Fruit fly (Drosophila melanogaster) whole organism, embryonic: ENCODE results near the gene Glys.

ENCODE experiments used
- CG10147 ChIP-seq: fragments of 200-800 bp; sonication (Bioruptor generic); optimal IDR thresholded peaks from 2 replicates; lab custom pipeline; 2019; ENCODE audit warnings: missing biosample characterization, mild to moderate bottlenecking, missing genetic modification characterization, moderate library complexity
- CG10565 ChIP-seq: fragments of 200-800 bp; sonication (Bioruptor generic); optimal IDR thresholded peaks from 3 replicates; lab custom pipeline; 2016; ENCODE audit warnings: missing biosample characterization, mild to moderate bottlenecking, missing genetic modification characterization
- CG12219 ChIP-seq: fragments of 200-800 bp; sonication (Bioruptor generic); optimal IDR thresholded peaks from 3 replicates; lab custom pipeline; 2018; ENCODE audit warnings: missing biosample characterization, mild to moderate bottlenecking, missing genetic modification characterization
- CG12236 ChIP-seq: fragments of 200-800 bp; sonication (Bioruptor generic); optimal IDR thresholded peaks from 2 replicates; lab custom pipeline; 2016; ENCODE audit warnings: missing biosample characterization, missing genetic modification characterization
- CG12942 ChIP-seq: fragments of 200-800 bp; sonication (Bioruptor generic); optimal IDR thresholded peaks from 3 replicates; lab custom pipeline; 2016; ENCODE audit warnings: missing biosample characterization, missing genetic modification characterization
- CG15073 ChIP-seq: fragments of 200-800 bp; sonication (Bioruptor generic); optimal IDR thresholded peaks from 2 replicates; lab custom pipeline; 2016; ENCODE audit warnings: missing biosample characterization, missing genetic modification characterization
- CG15601 ChIP-seq: fragments of 200-800 bp; sonication (Bioruptor generic); optimal IDR thresholded peaks from 3 replicates; lab custom pipeline; 2019; ENCODE audit warnings: missing biosample characterization, mild to moderate bottlenecking, missing genetic modification characterization, moderate library complexity
- CG17912 ChIP-seq: fragments of 200-800 bp; sonication (Bioruptor generic); optimal IDR thresholded peaks from 2 replicates; lab custom pipeline; 2018; ENCODE audit warnings: missing biosample characterization, mild to moderate bottlenecking, missing genetic modification characterization
- CG2889 ChIP-seq: fragments of 200-800 bp; sonication (Bioruptor generic); IDR thresholded peaks from 3 replicates; pipeline ENCODE4 v1.3.6; 2022; ENCODE audit warnings: missing biosample characterization, missing genetic modification characterization
- CG30403 ChIP-seq: fragments of 200-800 bp; sonication (Bioruptor generic); optimal IDR thresholded peaks from 3 replicates; lab custom pipeline; 2016; ENCODE audit warnings: missing biosample characterization, missing genetic modification characterization
- CG31441 ChIP-seq: fragments of 200-800 bp; sonication (Bioruptor generic); IDR thresholded peaks from 2 replicates; pipeline ENCODE4 v1.3.6; 2022; ENCODE audit warnings: missing biosample characterization, missing genetic modification characterization
- CG5180 ChIP-seq: fragments of 200-800 bp; sonication (Bioruptor generic); optimal IDR thresholded peaks from 3 replicates; lab custom pipeline; 2017; ENCODE audit warnings: missing biosample characterization, missing genetic modification characterization, mild to moderate bottlenecking, moderate library complexity, missing genetic modification reagents
- CG5245 ChIP-seq: fragments of 200-800 bp; sonication (Bioruptor generic); optimal IDR thresholded peaks from 3 replicates; lab custom pipeline; 2016; ENCODE audit warnings: missing biosample characterization, missing genetic modification characterization
- CG6813 ChIP-seq: fragments of 200-800 bp; sonication (Bioruptor generic); optimal IDR thresholded peaks from 2 replicates; lab custom pipeline; 2017; ENCODE audit warnings: missing biosample characterization, missing genetic modification characterization, mild to moderate bottlenecking, moderate library complexity, missing genetic modification reagents
- CG6854 ChIP-seq: fragments of 200-800 bp; sonication (Bioruptor generic); optimal IDR thresholded peaks from 3 replicates; lab custom pipeline; 2017; ENCODE audit warnings: missing biosample characterization, mild to moderate bottlenecking, missing genetic modification characterization
- CG7786 ChIP-seq: fragments of 200-800 bp; sonication (Bioruptor generic); optimal IDR thresholded peaks from 2 replicates; lab custom pipeline; 2016; ENCODE audit warnings: missing biosample characterization, missing genetic modification characterization
- D19B ChIP-seq: fragments of 200-800 bp; sonication (Bioruptor generic); optimal IDR thresholded peaks from 2 replicates; lab custom pipeline; 2017; ENCODE audit warnings: missing biosample characterization, mild to moderate bottlenecking, missing genetic modification characterization
- E2f2 ChIP-seq: fragments of 200-800 bp; sonication (Bioruptor generic); IDR thresholded peaks from 2 replicates; pipeline ENCODE4 v1.3.6; 2022; ENCODE audit warnings: missing biosample characterization, missing genetic modification characterization
- HLHmδ ChIP-seq: fragments of 200-800 bp; sonication (Bioruptor generic); optimal IDR thresholded peaks from 2 replicates; lab custom pipeline; 2018; ENCODE audit warnings: missing biosample characterization, mild to moderate bottlenecking, missing genetic modification characterization, moderate library complexity
- Hmx ChIP-seq: fragments of 200-800 bp; sonication (Bioruptor generic); optimal IDR thresholded peaks from 2 replicates; lab custom pipeline; 2016; ENCODE audit warnings: missing biosample characterization, missing genetic modification characterization
- Hr51 ChIP-seq, 2 experiments: fragments of 200-800 bp; sonication (Bioruptor generic); optimal IDR thresholded peaks; 2 replicates in 1 of 2; 3 replicates in 1 of 2; lab custom pipeline; 2016 to 2018; ENCODE audit warnings: missing biosample characterization in 2 of 2, missing genetic modification characterization in 2 of 2, mild to moderate bottlenecking in 1 of 2, moderate library complexity in 1 of 2
- Mes4 ChIP-seq: fragments of 200-800 bp; sonication (Bioruptor generic); optimal IDR thresholded peaks from 2 replicates; lab custom pipeline; 2016; ENCODE audit warnings: missing biosample characterization, missing genetic modification characterization
- Neu2 ChIP-seq: fragments of 200-800 bp; sonication (Bioruptor generic); optimal IDR thresholded peaks from 3 replicates; lab custom pipeline; 2016; ENCODE audit warnings: missing biosample characterization, missing genetic modification characterization, borderline replicate concordance
- Oli ChIP-seq: fragments of 200-800 bp; sonication (Bioruptor generic); optimal IDR thresholded peaks from 2 replicates; lab custom pipeline; 2018; ENCODE audit warnings: missing biosample characterization, mild to moderate bottlenecking, missing genetic modification characterization, moderate library complexity
- Scr ChIP-seq: fragments of 200-800 bp; sonication (Bioruptor generic); IDR thresholded peaks from 2 replicates; pipeline ENCODE4 v1.3.6; 2022; ENCODE audit warnings: missing biosample characterization, missing genetic modification characterization; ENCODE audit not compliant: partially characterized antibody
- Six4 ChIP-seq: fragments of 200-800 bp; sonication (Bioruptor generic); optimal IDR thresholded peaks from 2 replicates; lab custom pipeline; 2016; ENCODE audit warnings: missing biosample characterization, missing genetic modification characterization
- Tbp ChIP-seq: fragments of >200 bp; optimal IDR thresholded peaks from 2 replicates; lab custom pipeline; 2018; ENCODE audit warnings: missing biosample characterization, missing genetic modification characterization
- aop ChIP-seq: fragments of 200-800 bp; sonication (Bioruptor generic); IDR thresholded peaks from 2 replicates; pipeline ENCODE4 v1.3.6; 2022; ENCODE audit warnings: missing biosample characterization, missing genetic modification characterization
- az2 ChIP-seq: fragments of 200-800 bp; sonication (Bioruptor generic); optimal IDR thresholded peaks from 3 replicates; lab custom pipeline; 2016; ENCODE audit warnings: missing biosample characterization, missing genetic modification characterization
- bbx ChIP-seq: fragments of 200-800 bp; sonication (Bioruptor generic); IDR thresholded peaks from 2 replicates; pipeline ENCODE4 v1.3.6; 2022; ENCODE audit warnings: missing biosample characterization, missing genetic modification characterization; ENCODE audit not compliant: partially characterized antibody
- dan ChIP-seq: fragments of 200-800 bp; sonication (Bioruptor generic); IDR thresholded peaks from 2 replicates; pipeline ENCODE4 v1.3.6; 2022; ENCODE audit warnings: missing biosample characterization, missing genetic modification characterization
- disco-r ChIP-seq: fragments of 200-800 bp; sonication (Bioruptor generic); optimal IDR thresholded peaks from 2 replicates; lab custom pipeline; 2016; ENCODE audit warnings: missing biosample characterization, missing genetic modification characterization
- dmrt11E ChIP-seq: fragments of 200-800 bp; sonication (Bioruptor generic); optimal IDR thresholded peaks from 3 replicates; lab custom pipeline; 2018; ENCODE audit warnings: missing biosample characterization, mild to moderate bottlenecking, missing genetic modification characterization, moderate library complexity
- fu2 ChIP-seq: fragments of 200-800 bp; sonication (Bioruptor generic); optimal IDR thresholded peaks from 2 replicates; lab custom pipeline; 2016; ENCODE audit warnings: missing biosample characterization, missing genetic modification characterization
- jing ChIP-seq: fragments of 200-800 bp; sonication (Bioruptor generic); optimal IDR thresholded peaks from 2 replicates; lab custom pipeline; 2018; ENCODE audit warnings: missing biosample characterization, mild to moderate bottlenecking, missing genetic modification characterization
- jumu ChIP-seq: fragments of 200-800 bp; sonication (Bioruptor generic); optimal IDR thresholded peaks from 3 replicates; lab custom pipeline; 2016; ENCODE audit warnings: missing biosample characterization, missing genetic modification characterization
- kay ChIP-seq: fragments of 200-800 bp; sonication (Bioruptor generic); optimal IDR thresholded peaks from 2 replicates; lab custom pipeline; 2016; ENCODE audit warnings: missing biosample characterization, missing genetic modification characterization
- kni ChIP-seq: fragments of 200-800 bp; sonication (Bioruptor generic); optimal IDR thresholded peaks from 3 replicates; lab custom pipeline; 2017; ENCODE audit warnings: mild to moderate bottlenecking, missing biosample characterization, missing genetic modification reagents, missing genetic modification characterization
- lov ChIP-seq, 2 experiments: fragments of 200-800 bp in 1 of 2; fragments of >200 bp in 1 of 2; sonication (Bioruptor generic) in 1 of 2; IDR thresholded peaks in 1 of 2; optimal IDR thresholded peaks in 1 of 2; 2 replicates in 1 of 2; 3 replicates in 1 of 2; pipeline versions ENCODE4 v1.3.6 to Lab custom; 2017 to 2022; ENCODE audit warnings: missing biosample characterization in 1 of 2, missing genetic modification characterization in 1 of 2
- p53 ChIP-seq: fragments of 200-800 bp; sonication (Bioruptor generic); optimal IDR thresholded peaks from 2 replicates; lab custom pipeline; 2016; ENCODE audit warnings: missing biosample characterization, missing genetic modification characterization
- pzg ChIP-seq: fragments of 200-800 bp; sonication (Bioruptor generic); optimal IDR thresholded peaks from 3 replicates; lab custom pipeline; 2018; ENCODE audit warnings: missing biosample characterization, mild to moderate bottlenecking, missing genetic modification characterization, moderate library complexity
- shn ChIP-seq: fragments of 200-800 bp; sonication (Bioruptor generic); optimal IDR thresholded peaks from 3 replicates; lab custom pipeline; 2016; ENCODE audit warnings: missing biosample characterization, missing genetic modification characterization
- sim ChIP-seq: fragments of 200-800 bp; sonication (Bioruptor generic); IDR thresholded peaks from 2 replicates; pipeline ENCODE4 v1.3.6; 2022; ENCODE audit warnings: missing biosample characterization, missing genetic modification characterization
- slou ChIP-seq: fragments of 200-800 bp; sonication (Bioruptor generic); optimal IDR thresholded peaks from 3 replicates; lab custom pipeline; 2016; ENCODE audit warnings: missing biosample characterization, missing genetic modification characterization
- tgo ChIP-seq: fragments of 200-800 bp; sonication (Bioruptor generic); IDR thresholded peaks from 3 replicates; pipeline ENCODE4 v1.3.6; 2022; ENCODE audit warnings: missing biosample characterization, missing genetic modification characterization
- vvl ChIP-seq: fragments of 200-800 bp; sonication (Bioruptor generic); IDR thresholded peaks from 2 replicates; pipeline ENCODE4 v1.3.6; 2022; ENCODE audit warnings: missing biosample characterization, missing genetic modification characterization
- z ChIP-seq: fragments of 200-800 bp; sonication (Bioruptor generic); IDR thresholded peaks from 3 replicates; pipeline ENCODE4 v1.3.6; 2022; ENCODE audit warnings: missing biosample characterization, missing genetic modification characterization
- zf30C ChIP-seq: fragments of 200-800 bp; sonication (Bioruptor generic); optimal IDR thresholded peaks from 3 replicates; lab custom pipeline; 2018; ENCODE audit warnings: missing biosample characterization, mild to moderate bottlenecking, missing genetic modification characterization

Gene Glys

DNA sequence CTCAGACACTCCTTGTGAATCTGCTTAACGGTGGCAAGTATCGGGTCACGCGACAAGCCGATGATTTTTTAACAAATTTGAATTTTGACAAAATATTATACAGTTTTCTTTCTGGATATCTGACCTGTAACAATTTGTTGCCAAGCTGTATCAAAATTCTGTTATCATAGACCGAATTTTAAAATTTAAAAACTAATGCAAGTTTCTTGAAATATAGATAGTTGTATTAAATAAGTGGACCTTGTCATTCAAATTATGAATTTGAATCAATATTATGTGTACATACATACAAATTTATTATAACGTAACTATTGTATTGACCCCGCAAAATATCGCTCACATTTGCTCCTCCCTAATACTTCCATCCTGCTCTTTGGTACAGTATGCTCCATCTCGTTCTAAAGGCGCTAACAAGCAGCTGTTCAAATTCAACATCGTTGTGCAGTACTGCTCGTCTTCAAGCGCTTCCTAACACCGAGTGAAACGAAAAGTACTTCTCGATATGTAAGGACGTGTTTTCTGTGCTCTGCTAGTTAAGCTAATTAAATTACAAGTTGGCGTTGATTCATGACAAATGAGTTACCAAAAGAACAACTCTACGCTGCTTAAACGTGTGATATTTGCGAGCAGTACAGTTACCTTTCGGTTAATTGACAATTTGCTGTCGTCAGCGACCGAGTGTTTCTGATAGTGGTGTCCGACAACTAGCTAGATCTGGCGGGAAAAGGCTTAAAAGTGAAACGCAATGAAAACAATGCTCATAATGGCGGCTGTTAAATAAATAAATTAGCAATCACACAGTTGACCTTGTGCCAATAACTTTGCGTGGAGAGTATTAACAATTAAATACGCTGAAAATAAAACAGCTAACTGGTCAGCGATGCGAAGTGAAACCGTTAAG is 49.1 kb upstream of the Glys start, which contains the start of the genes Kpc1 and CG42542 (continued):
- peak; percentile 89 for TF ChIP-seq E2f2 (GFP tag; lab: Robert Waterston, UW)
- no peak for TF ChIP-seq CG10147 (GFP tag; lab: Kevin White, UChicago)
- peak; percentile 37 for TF ChIP-seq CG15601 (tag; lab: Kevin White, UChicago)
- TF ChIP-seq CG30403 (GFP tag; lab: Kevin White, UChicago) = peak; percentile 89
- no peak for TF ChIP-seq z (GFP tag; lab: Robert Waterston, UW)
- peak; percentile 69 for TF ChIP-seq CG12942
- peak; percentile 33 for TF ChIP-seq CG12236 (GFP tag; lab: Kevin White, UChicago)
- peak; percentile 77 for TF ChIP-seq az2 (GFP tag; lab: Kevin White, UChicago)
- TF ChIP-seq fu2 = peak; percentile 50
- peak; percentile 95 for TF ChIP-seq Scr (GFP tag; lab: Robert Waterston, UW)
- peak; percentile 77 for TF ChIP-seq jumu (GFP tag; lab: Kevin White, UChicago)
- TF ChIP-seq CG31441 (GFP tag; lab: Robert Waterston, UW) = peak; percentile 78
- peak; percentile 7 for TF ChIP-seq jing (GFP tag; lab: Kevin White, UChicago)
- TF ChIP-seq zf30C (GFP tag; lab: Kevin White, UChicago) = no peak
- TF ChIP-seq aop (GFP tag; lab: Robert Waterston, UW) = no peak
- no peak for TF ChIP-seq dan
- TF ChIP-seq lov (optimal IDR thresholded peaks at IDR 0.05; lab: Kevin White, UChicago) = no peak
- no peak for TF ChIP-seq lov (GFP tag; IDR thresholded peaks at IDR 0.05; lab: Robert Waterston, UW)
- TF ChIP-seq CG12219 (GFP tag; lab: Kevin White, UChicago) = no peak
- peak; percentile 49 for TF ChIP-seq Six4
- no peak for TF ChIP-seq CG15073 (GFP tag; lab: Kevin White, UChicago)
- peak; percentile 81 for TF ChIP-seq CG7786 (GFP tag; lab: Kevin White, UChicago)
- peak; percentile 19 for TF ChIP-seq CG6813 (GFP tag; lab: Kevin White, UChicago)
- TF ChIP-seq vvl (GFP tag; lab: Robert Waterston, UW) = peak; percentile 71
- no peak for TF ChIP-seq p53
- peak; percentile 70 for TF ChIP-seq bbx (GFP tag; lab: Robert Waterston, UW)
- TF ChIP-seq tgo (GFP tag; lab: Robert Waterston, UW) = peak; percentile 55; the same call in 2 of the 3 replicates
- TF ChIP-seq Oli = peak; percentile 67
- peak; percentile 10 for TF ChIP-seq Mes4 (GFP tag; lab: Kevin White, UChicago)
- TF ChIP-seq kay (GFP tag; lab: Kevin White, UChicago) = peak; percentile 56
- no peak for TF ChIP-seq disco-r (GFP tag; lab: Kevin White, UChicago)
- TF ChIP-seq dmrt11E (tag; lab: Kevin White, UChicago) = peak; percentile 75
- peak; percentile 50 for TF ChIP-seq CG5245 (GFP tag; lab: Kevin White, UChicago)
- TF ChIP-seq sim = no peak
- TF ChIP-seq CG5180 (GFP tag; lab: Kevin White, UChicago) = peak; percentile 2
- TF ChIP-seq CG2889 (GFP tag; lab: Robert Waterston, UW) = no peak; the same call in 2 of the 3 replicates
- TF ChIP-seq D19B (GFP tag; lab: Kevin White, UChicago) = no peak
- TF ChIP-seq slou (GFP tag; lab: Kevin White, UChicago) = peak; percentile 53
- peak; percentile 39 for TF ChIP-seq kni
- no peak for TF ChIP-seq CG10565 (GFP tag; lab: Kevin White, UChicago)
- TF ChIP-seq Tbp (GFP tag; lab: Kevin White, UChicago) = no peak
- peak; percentile 93 for TF ChIP-seq pzg (GFP tag; lab: Kevin White, UChicago)
- TF ChIP-seq Hr51 (GFP tag; optimal IDR thresholded peaks at IDR 0.05; lab: Kevin White, UChicago) = peak in 1 of 2 experiments; percentile 74
- no peak for TF ChIP-seq CG6854 (GFP tag; lab: Kevin White, UChicago)
- peak; percentile 70 for TF ChIP-seq shn (GFP tag; lab: Kevin White, UChicago)
- no peak for TF ChIP-seq Neu2 (GFP tag; lab: Kevin White, UChicago)
- peak; percentile 52 for TF ChIP-seq CG17912 (GFP tag; lab: Kevin White, UChicago)
- peak; percentile 63 for TF ChIP-seq HLHmδ (GFP tag; lab: Kevin White, UChicago)
- TF ChIP-seq Hmx (GFP tag; lab: Kevin White, UChicago) = peak; percentile 61
